Worm (Caenorhabditis elegans) whole organism, early embryonic: ENCODE results near the gene Y47D7A.11.
"Not testable (repeated sequence)": the region's sequence is repeated elsewhere in the genome, so short reads cannot be mapped to it uniquely, and the experiment has no call there.

Source experiments
- B0310.2 ChIP-seq: sonication (generic microtip); optimal IDR thresholded peaks from 2 replicates; lab custom pipeline; 2016; ENCODE audit warnings: mild to moderate bottlenecking, missing genetic modification characterization, missing compliant biosample characterization
- F13C5.2 ChIP-seq: sonication (generic microtip); optimal IDR thresholded peaks from 2 replicates; lab custom pipeline; 2017; ENCODE audit warnings: mild to moderate bottlenecking, missing genetic modification characterization, inconsistent platforms, missing compliant biosample characterization
- aly-1 ChIP-seq: sonication (generic microtip); optimal IDR thresholded peaks from 2 replicates; lab custom pipeline; 2016; ENCODE audit warnings: missing genetic modification characterization, missing compliant biosample characterization
- ama-1 ChIP-seq: fragments of 150-350 bp; optimal IDR thresholded peaks from 2 replicates; lab custom pipeline; 2014
- ceh-13 ChIP-seq: fragments of 200-800 bp; sonication (Bioruptor generic); optimal IDR thresholded peaks from 2 replicates; lab custom pipeline; 2018; ENCODE audit warnings: mild to moderate bottlenecking, missing genetic modification characterization, missing compliant biosample characterization
- ceh-36 ChIP-seq: sonication (generic microtip); optimal IDR thresholded peaks from 2 replicates; lab custom pipeline; 2016; ENCODE audit warnings: missing genetic modification characterization, inconsistent platforms, missing compliant biosample characterization
- ets-7 ChIP-seq: sonication (generic microtip); optimal IDR thresholded peaks from 2 replicates; lab custom pipeline; 2016; ENCODE audit warnings: missing genotype, missing genetic modification characterization, missing compliant biosample characterization
- flt-1 ChIP-seq: fragments of 200-800 bp; sonication (Bioruptor generic); IDR thresholded peaks from 2 replicates; pipeline ENCODE4 v1.3.6; 2022; ENCODE audit warnings: missing genetic modification characterization, missing compliant biosample characterization
- hmbx-1 ChIP-seq: sonication (generic microtip); optimal IDR thresholded peaks from 2 replicates; lab custom pipeline; 2016; ENCODE audit warnings: mild to moderate bottlenecking, missing genetic modification characterization, missing compliant biosample characterization
- hmg-4 ChIP-seq: fragments of 200-800 bp; sonication (Bioruptor generic); optimal IDR thresholded peaks from 2 replicates; lab custom pipeline; 2018; ENCODE audit warnings: mild to moderate bottlenecking, missing genetic modification characterization, missing compliant biosample characterization
- hnd-1 ChIP-seq: sonication (generic microtip); optimal IDR thresholded peaks from 2 replicates; lab custom pipeline; 2016; ENCODE audit warnings: missing genetic modification characterization, missing compliant biosample characterization
- pes-1 ChIP-seq: fragments of 200-800 bp; sonication (Bioruptor generic); IDR thresholded peaks from 2 replicates; pipeline ENCODE4 v1.3.6; 2022; ENCODE audit warnings: missing genetic modification reagents, missing genetic modification characterization, missing compliant biosample characterization
- scrt-1 ChIP-seq: fragments of 200-800 bp; sonication (Bioruptor generic); IDR thresholded peaks from 2 replicates; pipeline ENCODE4 v1.3.6; 2022; ENCODE audit warnings: missing genetic modification characterization, missing compliant biosample characterization
- sea-1 ChIP-seq: fragments of 200-800 bp; sonication (Bioruptor generic); conservative IDR thresholded peaks from 2 replicates; pipeline ENCODE4 v1.3.6; 2022; ENCODE audit warnings: missing genetic modification characterization, missing compliant biosample characterization
- tbx-11 ChIP-seq: fragments of 200-800 bp; sonication (Bioruptor generic); IDR thresholded peaks from 2 replicates; pipeline ENCODE4 v1.3.6; 2022; ENCODE audit warnings: missing genetic modification characterization, missing compliant biosample characterization
- tbx-37 ChIP-seq: fragments of 200-800 bp; sonication (Bioruptor generic); conservative IDR thresholded peaks from 2 replicates; pipeline ENCODE4 v1.3.6; 2022; ENCODE audit warnings: missing genetic modification reagents, missing genetic modification characterization, missing compliant biosample characterization
- tra-4 ChIP-seq: sonication (generic microtip); optimal IDR thresholded peaks from 2 replicates; lab custom pipeline; 2017; ENCODE audit warnings: missing genetic modification characterization, missing compliant biosample characterization

Gene Y47D7A.11

ce11 chrV:4428202-4428601 is at the start of gene Y47D7A.11:
TSS of gene Y47D7A.11 (minus strand) at chrV:4428302.
- TF ChIP-seq tra-4 (tag; lab: Kevin White, UChicago), result no peak
- no peak for TF ChIP-seq hnd-1 (tag; lab: Kevin White, UChicago)

ce11 chrV:4474543-4474942 is 46.4 kb upstream of the Y47D7A.11 start, which contains the start of gene str-35:
TSS of gene str-35 (plus strand) at chrV:4474843.
- not testable (repeated sequence) for TF ChIP-seq sea-1; flt-1 (GFP tag; lab: Robert Waterston, UW); pes-1 (GFP tag; lab: Robert Waterston, UW)

- TF ChIP-seq tra-4 (tag; lab: Kevin White, UChicago) (no peak), hmg-4 (GFP tag; lab: Kevin White, UChicago) (no peak), sea-1 (no peak), pes-1 (GFP tag; lab: Robert Waterston, UW) (no peak), ceh-13 (GFP tag; lab: Kevin White, UChicago) (no peak), aly-1 (tag; lab: Kevin White, UChicago) (no peak), ets-7 (tag; lab: Kevin White, UChicago) (no peak), hmbx-1 (tag; lab: Kevin White, UChicago) (no peak), hnd-1 (tag; lab: Kevin White, UChicago) (no peak), scrt-1 (GFP tag; lab: Robert Waterston, UW) (no peak), F13C5.2 (tag; lab: Kevin White, UChicago) (no peak), tbx-11 (GFP tag; lab: Robert Waterston, UW) (no peak), ama-1 (lab: Kevin White, UChicago) (no peak), flt-1 (GFP tag; lab: Robert Waterston, UW) (no peak), ceh-36 (tag; lab: Kevin White, UChicago) (no peak), B0310.2 (tag; lab: Kevin White, UChicago) (no peak), tbx-37 (no peak)
These were observed 43.0 kb upstream of the Y47D7A.11 start, which contains the start of gene T08H10.3 for ce11 chrV:4471065-4471464. TSS of gene T08H10.3 (plus strand) at chrV:4471365.

ce11 chrV:4454634-4455033 is 26.5 kb upstream of the Y47D7A.11 start, which contains the start of gene gnrr-5:
TSS of gene gnrr-5 (minus strand) at chrV:4454734.
- TF ChIP-seq pes-1 (GFP tag; lab: Robert Waterston, UW), result no peak
- no peak for TF ChIP-seq tra-4 (tag; lab: Kevin White, UChicago)
- no peak for TF ChIP-seq tbx-11 (GFP tag; lab: Robert Waterston, UW)
- no peak for TF ChIP-seq ceh-36 (tag; lab: Kevin White, UChicago)
- TF ChIP-seq hnd-1 (tag; lab: Kevin White, UChicago), result no peak
- no peak for TF ChIP-seq aly-1 (tag; lab: Kevin White, UChicago)
- no peak for TF ChIP-seq hmbx-1 (tag; lab: Kevin White, UChicago)
- TF ChIP-seq sea-1, result no peak
- no peak for TF ChIP-seq hmg-4 (GFP tag; lab: Kevin White, UChicago)

ce11 chrV:4450523-4451089 is 22.5 kb upstream of the Y47D7A.11 start, which contains the start of gene rft-2:
TSS of gene rft-2 (minus strand) at chrV:4450563.
- TF ChIP-seq F13C5.2 (tag; lab: Kevin White, UChicago), result peak; percentile 59
- TF ChIP-seq ama-1 (lab: Kevin White, UChicago), result no peak

ce11 chrV:4447637-4448036 is 19.5 kb upstream of the Y47D7A.11 start:
- TF ChIP-seq ceh-36 (tag; lab: Kevin White, UChicago), result no peak
- TF ChIP-seq aly-1 (tag; lab: Kevin White, UChicago), result no peak
- no peak for TF ChIP-seq hmg-4 (GFP tag; lab: Kevin White, UChicago)
- no peak for TF ChIP-seq sea-1
- no peak for TF ChIP-seq tra-4 (tag; lab: Kevin White, UChicago)
- no peak for TF ChIP-seq ama-1 (lab: Kevin White, UChicago)
- no peak for TF ChIP-seq ceh-13 (GFP tag; lab: Kevin White, UChicago)
- TF ChIP-seq F13C5.2 (tag; lab: Kevin White, UChicago), result no peak
- no peak for TF ChIP-seq flt-1 (GFP tag; lab: Robert Waterston, UW)

ce11 chrV:4442749-4443381 is 14.8 kb upstream of the Y47D7A.11 start, which contains the start of gene rft-1:
TSS of gene rft-1 (minus strand) at chrV:4443223.
- no peak for TF ChIP-seq aly-1 (tag; lab: Kevin White, UChicago)
- no peak for TF ChIP-seq sea-1
- TF ChIP-seq tra-4 (tag; lab: Kevin White, UChicago), result no peak
- TF ChIP-seq pes-1 (GFP tag; lab: Robert Waterston, UW), result no peak
- TF ChIP-seq ceh-13 (GFP tag; lab: Kevin White, UChicago), result no peak
- no peak for TF ChIP-seq scrt-1 (GFP tag; lab: Robert Waterston, UW)
- TF ChIP-seq ceh-36 (tag; lab: Kevin White, UChicago), result no peak
- no peak for TF ChIP-seq hnd-1 (tag; lab: Kevin White, UChicago)
- no peak for TF ChIP-seq hmbx-1 (tag; lab: Kevin White, UChicago)
- no peak for TF ChIP-seq flt-1 (GFP tag; lab: Robert Waterston, UW)
- no peak for TF ChIP-seq F13C5.2 (tag; lab: Kevin White, UChicago)
- no peak for TF ChIP-seq hmg-4 (GFP tag; lab: Kevin White, UChicago)
- no peak for TF ChIP-seq tbx-37
- TF ChIP-seq B0310.2 (tag; lab: Kevin White, UChicago), result no peak
- no peak for TF ChIP-seq ets-7 (tag; lab: Kevin White, UChicago)
- no peak for TF ChIP-seq ama-1 (lab: Kevin White, UChicago)
- TF ChIP-seq tbx-11 (GFP tag; lab: Robert Waterston, UW), result no peak
